Fruit fly (Drosophila melanogaster): ENCODE measurements around the gene jvl.

The jvl gene

dm6 chr3R:14819711-14820153 is 78.3 kb downstream of the jvl start (continued):
- TF ChIP-seq CG12942 (GFP tag; optimal IDR thresholded peaks at IDR 0.05), result no peak
- no peak for TF ChIP-seq org-1 (GFP tag; optimal IDR thresholded peaks at IDR 0.05)
- TF ChIP-seq sna (GFP tag; IDR thresholded peaks at IDR 0.05; ENCODE audit: partially characterized antibody), result no peak
- TF ChIP-seq vnd (GFP tag; IDR thresholded peaks at IDR 0.05; ENCODE audit: partially characterized antibody), result no peak
- no peak for TF ChIP-seq sima (GFP tag; optimal IDR thresholded peaks at IDR 0.05)
- no peak for TF ChIP-seq Gsc (GFP tag; IDR thresholded peaks at IDR 0.05)
- TF ChIP-seq CG18011 (GFP tag; optimal IDR thresholded peaks at IDR 0.05), result no peak
- no peak for TF ChIP-seq gcm (GFP tag; optimal IDR thresholded peaks at IDR 0.05)
- TF ChIP-seq crc (GFP tag; optimal IDR thresholded peaks at IDR 0.05), result no peak
- TF ChIP-seq sr (GFP tag; IDR thresholded peaks at IDR 0.05), result peak; percentile 96
- TF ChIP-seq lilli (GFP tag; optimal IDR thresholded peaks at IDR 0.05), result no peak
- TF ChIP-seq Hey (tag; optimal IDR thresholded peaks at IDR 0.05), result no peak
- no peak for TF ChIP-seq en (GFP tag; optimal IDR thresholded peaks at IDR 0.05)
- no peak for TF ChIP-seq CG11093 (GFP tag; IDR thresholded peaks at IDR 0.05)
- no peak for TF ChIP-seq CG9609 (GFP tag; optimal IDR thresholded peaks at IDR 0.05)
- TF ChIP-seq chif (GFP tag; optimal IDR thresholded peaks at IDR 0.05), result no peak
- peak; percentile 17 for TF ChIP-seq CG2678 (tag; optimal IDR thresholded peaks at IDR 0.05)
- peak; percentile 7; the same call in 1 of the 2 replicates for TF ChIP-seq ranshi (GFP tag; IDR thresholded peaks at IDR 0.05)
- no peak for TF ChIP-seq Hr3 (GFP tag; optimal IDR thresholded peaks at IDR 0.05)
- TF ChIP-seq mirr (GFP tag; optimal IDR thresholded peaks at IDR 0.05), result peak; percentile 49
- no peak for TF ChIP-seq knrl (GFP tag; IDR thresholded peaks at IDR 0.05; ENCODE audit: partially characterized antibody)
- TF ChIP-seq jigr1 (GFP tag; IDR thresholded peaks at IDR 0.05), result no peak
- TF ChIP-seq ap (GFP tag; IDR thresholded peaks at IDR 0.05), result no peak
- TF ChIP-seq ken (GFP tag; IDR thresholded peaks at IDR 0.05), result no peak
- no peak for TF ChIP-seq MESR4 (GFP tag; optimal IDR thresholded peaks at IDR 0.05)
- no peak for TF ChIP-seq phol (tag; optimal IDR thresholded peaks at IDR 0.05)
- TF ChIP-seq CG32772 (GFP tag; IDR thresholded peaks at IDR 0.05), result no peak
- no peak for TF ChIP-seq wor (GFP tag; IDR thresholded peaks at IDR 0.05)
- no peak for TF ChIP-seq HLHmδ (GFP tag; optimal IDR thresholded peaks at IDR 0.05)
- TF ChIP-seq nom (GFP tag; optimal IDR thresholded peaks at IDR 0.05), result no peak
- TF ChIP-seq pum (GFP tag; optimal IDR thresholded peaks at IDR 0.05), result no peak
- TF ChIP-seq Dp (GFP tag; optimal IDR thresholded peaks at IDR 0.05), result no peak
- no peak for TF ChIP-seq HLH4C (GFP tag; IDR thresholded peaks at IDR 0.05; ENCODE audit: partially characterized antibody)
- TF ChIP-seq inv (GFP tag; IDR thresholded peaks at IDR 0.05; ENCODE audit: partially characterized antibody), result no peak
- no peak for TF ChIP-seq CG7963 (GFP tag; IDR thresholded peaks at IDR 0.05; ENCODE audit: partially characterized antibody)
- TF ChIP-seq fru (optimal IDR thresholded peaks at IDR 0.05), result no peak
- TF ChIP-seq CG7786 (GFP tag; optimal IDR thresholded peaks at IDR 0.05), result no peak
- no peak for TF ChIP-seq Xrp1 (GFP tag; IDR thresholded peaks at IDR 0.05)
- peak; percentile 86 for TF ChIP-seq trem (tag; optimal IDR thresholded peaks at IDR 0.05)
- TF ChIP-seq Spps (tag; optimal IDR thresholded peaks at IDR 0.05), result no peak
- TF ChIP-seq Nf-YC (tag; optimal IDR thresholded peaks at IDR 0.05), result peak; percentile 48
- TF ChIP-seq Atf6 (GFP tag; IDR thresholded peaks at IDR 0.05), result no peak
- no peak for TF ChIP-seq mam (GFP tag; optimal IDR thresholded peaks at IDR 0.05)
- TF ChIP-seq NK7.1 (GFP tag; optimal IDR thresholded peaks at IDR 0.05), result no peak
- peak; percentile 38 for TF ChIP-seq CG18599 (GFP tag; optimal IDR thresholded peaks at IDR 0.05)
- peak; percentile 15 for TF ChIP-seq CG17385 (GFP tag; optimal IDR thresholded peaks at IDR 0.05)
- no peak for TF ChIP-seq CG6683 (GFP tag; optimal IDR thresholded peaks at IDR 0.05)
- TF ChIP-seq scrt (GFP tag; optimal IDR thresholded peaks at IDR 0.05), result no peak
- TF ChIP-seq chm (GFP tag; IDR thresholded peaks at IDR 0.05), result peak; percentile 36; the same call in 1 of the 2 replicates
- peak; percentile 81 for TF ChIP-seq Deaf1 (tag; optimal IDR thresholded peaks at IDR 0.05)
- TF ChIP-seq CG2129 (GFP tag; IDR thresholded peaks at IDR 0.05; ENCODE audit: partially characterized antibody), result no peak
- no peak for TF ChIP-seq Side (GFP tag; optimal IDR thresholded peaks at IDR 0.05)

All from whole organism, embryonic.